Fruit fly (Drosophila melanogaster) ovary, adult (tissue): ENCODE measurements around the gene twe.

ENCODE experiments used
- CG17801 ChIP-seq: fragments of 200-800 bp; optimal IDR thresholded peaks from 2 replicates; lab custom pipeline; 2019; ENCODE audit warnings: missing biosample characterization, mild to moderate bottlenecking, missing genetic modification characterization, moderate library complexity; ENCODE audit not compliant: partially characterized antibody

Gene twe

DNA sequence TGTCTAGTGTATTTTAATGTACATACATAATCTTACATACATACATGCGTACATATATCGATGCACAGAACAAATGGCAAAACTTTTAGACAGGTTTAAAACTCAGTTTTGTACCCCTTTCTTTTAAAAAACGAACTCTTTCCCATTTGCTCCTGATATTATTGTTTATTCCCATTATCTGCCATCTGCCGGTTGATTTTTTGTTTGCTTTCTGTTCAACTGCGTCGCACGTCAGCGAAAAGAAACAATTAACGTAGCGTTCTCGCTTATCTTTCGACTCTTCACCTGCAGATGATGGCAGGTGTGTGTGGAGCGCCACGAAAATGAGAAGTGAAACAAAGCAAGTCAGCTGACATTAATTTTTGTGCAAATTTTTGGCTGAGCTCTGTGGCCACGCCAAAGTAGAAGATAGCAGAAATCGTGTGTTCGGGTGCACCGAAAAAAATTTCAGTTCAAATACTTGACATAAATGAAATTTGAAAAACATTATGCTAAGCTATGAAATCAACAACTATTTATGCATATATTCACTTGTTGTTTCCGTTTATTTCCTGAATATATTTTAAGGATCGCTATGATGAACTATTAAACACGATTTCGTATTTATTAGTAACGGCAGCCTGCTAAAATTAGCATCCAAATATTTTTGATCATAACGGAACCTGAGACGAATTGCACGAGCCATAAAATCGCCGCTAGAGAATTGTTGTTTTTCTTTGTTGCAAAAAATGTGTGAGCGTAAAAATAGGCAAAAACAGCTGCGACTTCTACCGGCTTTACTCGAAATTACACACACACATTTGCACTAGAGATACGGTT is 9.2 kb upstream of the twe start:
- peak; percentile 43 for TF ChIP-seq CG17801 (GFP tag; lab: Kevin White, UChicago)

DNA sequence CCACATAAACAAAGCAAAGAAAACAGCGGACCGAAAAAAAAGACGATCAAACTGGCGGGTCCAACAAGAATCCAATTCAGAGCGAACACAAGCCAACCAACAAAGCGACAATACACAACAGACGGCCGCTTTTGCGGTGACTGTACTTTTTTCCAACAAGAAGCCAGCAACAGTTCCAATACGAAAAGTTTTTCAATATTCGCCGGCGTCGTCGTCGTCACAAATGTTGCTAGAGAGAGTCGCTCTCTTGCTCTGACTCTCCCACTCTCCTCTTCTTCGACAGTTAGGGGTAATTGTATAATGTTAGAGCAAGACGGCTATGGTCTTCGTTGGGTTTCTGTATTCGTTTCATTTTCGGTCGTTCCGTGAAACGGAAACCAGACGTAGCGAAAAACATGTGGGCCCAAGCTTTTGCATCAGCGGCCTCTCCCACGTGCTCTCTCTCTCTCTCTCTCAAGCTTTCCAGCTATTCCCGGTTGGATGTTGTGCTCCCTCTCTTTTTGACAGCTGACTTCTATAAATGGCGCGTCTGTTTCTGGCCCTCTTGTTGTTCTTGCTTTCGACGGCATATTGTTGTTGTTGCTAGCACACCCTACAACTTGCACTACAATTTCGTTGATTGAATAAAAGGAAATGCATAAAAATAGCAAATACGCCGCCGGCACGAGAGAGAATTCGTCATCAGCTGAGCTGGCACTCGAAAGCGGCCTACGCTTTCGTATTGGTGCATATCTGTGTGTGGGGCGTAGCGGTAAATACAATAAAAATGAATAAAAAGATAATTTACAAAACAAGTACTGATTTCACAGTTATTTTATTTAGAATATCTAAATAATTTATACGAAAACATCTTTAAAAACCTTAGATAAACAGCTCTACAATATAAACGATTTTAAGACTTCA is 7.8 kb upstream of the twe start:
- TF ChIP-seq CG17801 (GFP tag; lab: Kevin White, UChicago), result peak; percentile 90

DNA sequence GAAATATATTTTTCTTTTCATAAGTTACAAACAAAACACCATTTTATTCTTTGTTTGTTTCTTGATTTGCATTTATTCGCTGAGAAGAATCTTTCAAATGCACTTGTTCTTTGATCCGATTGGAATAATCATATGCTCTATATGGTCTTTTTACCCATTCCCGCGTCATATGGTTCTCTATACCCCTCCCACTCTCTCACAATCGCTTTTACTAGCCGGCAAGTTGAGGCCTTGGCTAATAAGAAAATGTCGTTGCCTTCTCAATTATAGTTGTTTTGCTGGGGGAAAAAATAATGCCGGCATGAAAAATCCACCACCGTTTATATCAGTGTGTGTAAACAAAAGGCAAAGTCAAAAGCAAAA is 7.2 kb upstream of the twe start:
- TF ChIP-seq CG17801 (GFP tag; lab: Kevin White, UChicago), result no peak

DNA sequence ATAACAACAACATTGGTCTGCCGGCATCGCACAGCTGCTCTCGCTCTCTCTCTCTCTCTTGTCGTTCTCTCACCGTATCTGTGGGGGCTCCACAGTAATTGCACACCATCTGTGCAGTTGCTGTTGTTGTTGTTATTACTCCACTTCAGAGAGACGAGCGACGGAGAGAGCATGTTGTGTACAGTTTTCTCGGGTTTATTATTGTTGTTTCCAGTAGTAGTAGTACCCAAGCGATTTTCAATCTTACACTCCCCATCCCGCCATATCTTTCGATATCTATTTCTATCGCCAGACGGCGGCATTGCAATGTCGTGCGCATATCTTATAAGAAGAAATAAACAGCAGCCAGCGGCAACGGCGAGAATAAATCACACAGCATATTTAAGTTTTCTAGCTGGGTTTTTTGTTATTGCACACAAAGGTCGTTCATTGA is 6.4 kb upstream of the twe start:
- TF ChIP-seq CG17801 (GFP tag; lab: Kevin White, UChicago), result peak; percentile 65

DNA sequence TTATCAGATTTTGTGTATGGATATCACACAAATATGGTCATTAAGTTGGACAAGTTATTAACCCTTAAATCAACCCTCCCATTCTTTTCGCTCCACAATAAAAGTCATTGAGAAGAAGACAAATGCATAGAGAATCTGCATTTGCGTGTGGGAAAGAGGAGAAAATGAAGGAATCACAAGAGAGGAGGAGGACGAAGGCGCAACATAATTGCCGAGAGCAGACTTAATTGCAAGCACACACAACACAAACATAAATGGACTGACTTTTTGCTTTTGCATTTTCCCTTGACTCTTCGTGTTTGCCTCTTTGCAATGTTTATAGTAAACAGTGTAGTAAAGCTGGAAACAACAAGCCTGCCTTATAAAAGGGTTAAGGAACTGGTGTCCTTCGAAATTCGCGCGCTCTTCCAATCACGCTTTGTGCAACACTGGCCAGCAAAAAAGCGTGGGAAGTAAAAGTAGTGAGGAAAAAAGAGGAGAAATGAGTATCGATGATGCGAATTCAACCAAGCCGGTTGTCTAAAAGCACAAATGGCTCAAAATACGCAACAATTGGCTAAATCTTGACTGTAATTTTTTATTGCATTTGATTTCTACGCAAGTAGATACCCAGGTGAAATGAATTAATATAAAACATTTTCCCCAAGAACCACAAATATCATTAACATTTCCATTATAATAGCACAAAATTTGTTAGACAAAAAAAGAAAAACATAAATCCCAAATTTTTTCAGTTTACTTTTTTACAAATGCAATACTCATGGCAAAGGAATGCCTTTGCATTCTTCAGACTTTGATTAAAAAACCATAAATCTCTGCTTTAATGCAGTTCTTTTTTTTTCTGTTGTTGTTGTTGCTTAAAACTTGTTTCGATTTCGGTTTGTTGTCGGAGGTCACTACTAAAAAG is 5.7 kb upstream of the twe start:
- TF ChIP-seq CG17801 (GFP tag; lab: Kevin White, UChicago), result no peak

DNA sequence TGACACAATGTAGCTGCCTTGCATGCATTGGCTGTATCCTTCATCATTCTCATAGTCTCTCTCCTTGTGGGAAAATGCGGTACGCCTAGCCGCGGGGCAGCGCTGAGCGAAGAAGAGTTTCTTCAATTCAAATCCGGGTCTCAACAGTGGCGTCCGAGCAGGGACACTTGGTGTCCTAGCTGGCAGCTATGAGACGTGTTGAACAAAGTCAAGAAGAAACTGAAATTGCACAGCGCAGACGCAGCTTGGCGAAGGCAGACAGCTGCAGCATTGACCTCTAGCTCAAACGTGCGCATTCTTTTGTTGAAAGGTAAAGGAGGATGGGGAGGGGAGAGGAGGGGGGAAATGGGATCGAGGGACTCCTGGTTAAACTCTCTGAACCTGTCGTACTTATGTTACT is 2.0 kb upstream of the twe start:
- TF ChIP-seq CG17801 (GFP tag; lab: Kevin White, UChicago), result no peak

DNA sequence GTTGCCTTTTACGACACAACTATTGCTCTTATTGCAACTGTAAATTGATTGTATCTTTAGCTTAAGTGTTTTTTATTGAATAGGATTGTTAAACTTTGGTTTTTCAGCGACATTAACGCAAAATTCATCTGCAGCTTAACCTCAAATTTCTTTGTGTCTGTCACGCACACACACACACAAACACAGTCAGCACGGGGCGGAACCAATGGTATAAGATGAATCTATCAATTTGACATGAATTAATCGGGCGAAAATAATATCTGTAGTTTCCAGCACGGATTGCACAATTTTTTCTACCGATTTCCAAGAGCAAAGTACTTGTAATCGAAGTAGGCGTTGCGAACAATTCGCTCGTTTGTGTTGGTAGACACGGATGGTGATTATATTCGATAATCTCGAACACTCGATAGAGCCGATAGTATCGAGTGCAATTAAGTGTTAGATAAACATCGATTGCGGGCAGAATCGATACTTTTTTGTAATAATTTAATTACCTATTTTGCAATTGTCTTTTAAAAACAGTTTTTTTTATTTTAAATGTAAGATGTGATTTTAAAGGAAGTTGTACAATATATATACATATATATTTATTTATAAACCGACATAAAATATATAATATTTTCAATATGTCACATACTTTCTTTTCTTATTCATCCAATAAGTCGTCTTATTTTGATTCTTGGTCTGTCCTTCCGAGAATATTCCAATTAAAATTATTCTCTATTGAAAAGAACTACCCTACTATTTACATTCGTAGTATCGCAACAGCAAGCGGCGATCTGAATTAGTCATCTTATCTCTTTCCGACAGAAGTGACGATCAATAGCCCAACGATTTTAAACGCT is 4.2 kb downstream of the twe start, which contains the start of the genes PRL-1 and EndoGI:
PRL-1 (minus strand) TSS at position 380 of the 845 bp plus-strand sequence.
EndoGI (plus strand) TSS at position 462 of the 845 bp plus-strand sequence.
- peak; percentile 97 for TF ChIP-seq CG17801 (GFP tag; lab: Kevin White, UChicago)

DNA sequence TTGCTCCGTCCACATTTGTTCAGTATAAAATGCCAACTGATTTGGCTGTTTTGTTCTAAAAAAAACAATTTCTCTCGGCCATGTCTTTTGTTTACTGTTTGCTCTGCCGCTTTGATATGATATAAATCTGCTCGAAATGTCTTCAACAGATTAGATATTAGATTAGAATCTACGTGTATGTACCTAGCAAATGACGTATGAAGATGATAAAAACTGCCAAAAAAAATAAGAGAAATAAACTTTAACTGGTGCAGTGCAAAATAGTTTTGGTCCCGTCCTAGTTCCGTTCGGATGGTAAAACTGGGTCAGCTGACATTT is 5.6 kb downstream of the twe start:
- TF ChIP-seq CG17801 (GFP tag; lab: Kevin White, UChicago), result no peak

DNA sequence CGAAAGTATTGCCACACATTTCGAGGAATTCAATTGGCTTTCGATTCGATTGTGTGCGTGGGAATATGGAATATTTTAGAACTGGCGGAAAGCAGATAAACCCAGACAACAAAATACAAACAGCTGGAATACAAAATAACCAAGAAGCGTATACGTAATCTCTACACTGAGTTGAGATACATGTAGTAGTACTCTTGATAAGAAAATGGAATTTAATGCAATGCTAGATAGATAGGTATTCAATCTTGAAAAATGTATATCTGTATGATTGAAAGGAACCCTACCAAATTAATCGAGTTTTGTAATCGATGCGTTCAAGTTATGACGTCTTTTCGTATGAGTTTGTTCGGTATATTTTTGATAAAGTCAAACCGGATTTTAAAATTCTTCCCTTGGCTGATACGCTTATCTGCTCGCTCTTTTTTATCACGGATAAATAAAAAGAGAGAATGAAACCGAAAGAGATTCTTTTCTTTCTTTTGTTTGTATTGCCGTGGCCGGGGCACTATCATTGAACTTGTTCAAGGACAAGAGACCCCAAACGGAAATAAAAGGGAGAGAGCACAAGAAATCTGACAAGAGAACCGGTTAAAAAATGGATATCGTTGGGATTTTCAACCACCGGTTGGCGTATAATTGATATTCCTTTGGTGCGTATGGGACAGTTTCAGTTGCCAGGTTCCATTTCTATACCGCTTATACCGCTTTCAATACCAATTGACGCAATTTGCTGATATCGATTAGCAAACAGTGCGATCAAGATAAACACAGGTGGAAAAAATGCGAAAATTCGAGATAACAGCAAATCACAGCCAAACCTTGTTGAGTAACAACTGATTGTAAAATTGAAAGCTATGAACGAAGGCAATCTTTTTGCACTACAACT is 6.2 kb downstream of the twe start:
- TF ChIP-seq CG17801 (GFP tag; lab: Kevin White, UChicago), result no peak

DNA sequence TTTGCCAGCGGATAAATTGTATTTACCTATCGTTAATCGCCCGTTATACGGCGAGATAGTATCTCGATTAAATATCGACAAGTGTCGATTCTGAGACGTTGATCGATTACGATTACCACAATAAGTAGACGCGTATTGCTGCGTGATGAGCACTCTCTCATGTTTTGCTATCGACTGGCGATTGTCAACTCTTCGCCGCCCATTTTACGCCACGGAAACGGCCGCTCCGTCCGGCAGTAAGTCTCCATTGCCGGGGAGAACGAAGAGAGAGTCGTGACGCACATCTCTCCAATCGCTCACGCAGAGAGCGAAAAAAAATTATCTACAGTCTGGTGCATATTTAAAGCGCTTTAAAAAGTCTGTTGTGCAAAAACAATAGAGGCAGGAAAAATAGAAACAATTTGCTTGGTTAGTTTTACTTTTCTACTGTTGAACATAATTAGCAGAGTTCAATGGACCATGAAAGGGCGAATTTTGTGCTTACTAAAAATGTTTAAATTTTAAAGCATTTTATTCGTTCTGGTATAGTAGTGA is 10.0 kb downstream of the twe start, which contains the start of gene CG46309:
CG46309 (minus strand) TSS at position 191 of the 534 bp plus-strand sequence.
- TF ChIP-seq CG17801 (GFP tag; lab: Kevin White, UChicago), result peak; percentile 34

DNA sequence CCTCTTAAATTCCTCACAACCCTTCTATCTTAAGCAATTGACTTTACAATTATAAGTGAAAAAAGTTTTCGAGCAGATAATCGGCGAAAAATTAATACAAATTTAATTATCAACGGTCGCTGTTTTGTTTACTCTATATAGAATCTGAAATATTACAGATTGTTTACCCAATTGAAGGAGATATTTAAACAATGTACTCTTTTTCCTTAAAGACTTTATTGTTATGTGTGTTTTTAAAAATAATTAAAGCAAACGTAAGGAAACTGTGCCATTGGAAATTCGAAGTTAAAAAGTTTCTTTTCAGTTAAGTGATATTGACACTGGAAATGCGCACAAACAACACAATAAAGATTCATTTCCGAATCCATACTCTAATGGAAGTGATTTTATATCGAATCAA is 20.0 kb downstream of the twe start, which contains the start of gene CG42818:
CG42818 (plus strand) TSS at position 301 of the 400 bp plus-strand sequence.
- TF ChIP-seq CG17801 (GFP tag; lab: Kevin White, UChicago), result no peak

DNA sequence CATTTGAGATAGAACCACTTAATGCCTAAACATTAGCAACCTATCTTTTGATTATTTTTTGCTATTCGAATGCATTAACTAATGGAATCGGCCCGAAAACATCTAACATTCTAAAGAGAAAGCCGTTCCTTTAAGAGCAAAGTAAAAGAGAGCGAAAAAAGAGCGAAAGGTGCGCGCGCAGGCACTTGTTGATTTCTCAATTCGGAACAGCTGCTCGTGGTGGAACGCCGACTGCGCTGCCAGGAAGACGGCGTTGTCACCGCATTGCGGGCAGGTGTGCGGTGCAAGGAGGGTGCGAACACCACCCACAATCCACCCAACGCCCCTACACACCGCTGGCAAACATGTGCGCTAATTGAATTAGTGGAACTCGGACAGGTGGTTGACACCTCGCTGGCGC is 26.9 kb downstream of the twe start:
- no peak for TF ChIP-seq CG17801 (GFP tag; lab: Kevin White, UChicago)
